Fruit fly (Drosophila melanogaster): Measurements from ENCODE around the gene CG13692.

Gene CG13692

DNA sequence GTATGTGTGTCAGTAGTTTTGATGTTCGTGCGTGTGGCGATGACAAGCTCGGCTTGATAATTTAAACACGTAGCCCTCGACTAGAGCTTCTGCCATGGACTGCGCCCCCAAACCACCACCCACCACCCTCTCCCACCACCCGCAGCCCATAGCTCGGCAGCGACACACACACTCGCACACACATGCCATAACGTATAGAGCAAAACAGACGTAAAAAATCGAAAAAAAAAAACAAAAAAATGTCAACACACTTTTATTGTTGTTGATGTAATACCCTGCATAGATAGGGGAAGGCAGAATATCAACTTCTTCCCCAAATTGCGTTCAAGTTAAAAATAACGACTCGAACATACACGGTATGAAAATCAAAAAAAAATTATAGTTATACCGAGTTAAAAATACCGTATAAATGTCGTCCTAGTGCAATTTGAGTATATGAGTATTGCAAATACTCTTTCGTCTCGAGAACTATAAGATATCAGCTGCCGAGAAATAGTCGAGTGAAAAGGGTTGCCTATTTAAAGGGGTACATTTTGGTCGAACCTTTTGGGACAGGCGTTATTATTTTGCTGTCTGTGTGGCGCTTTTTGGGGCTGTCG, 48.9 kb downstream of the CG13692 start (continued):
- TF ChIP-seq CG10543 (GFP tag; optimal IDR thresholded peaks at IDR 0.05) (peak; percentile 82), Blimp-1 (GFP tag; optimal IDR thresholded peaks at IDR 0.05) (peak; percentile 64), ase (GFP tag; IDR thresholded peaks at IDR 0.05) (peak; percentile 78), vvl (GFP tag; IDR thresholded peaks at IDR 0.05) (peak; percentile 61), CG14860 (GFP tag; IDR thresholded peaks at IDR 0.05; ENCODE audit: partially characterized antibody) (no peak), Mrtf (GFP tag; IDR thresholded peaks at IDR 0.05) (peak; percentile 44; the same call in 1 of the 3 replicates), CG17802 (tag; optimal IDR thresholded peaks at IDR 0.05) (no peak), NfI (GFP tag; optimal IDR thresholded peaks at IDR 0.05) (peak; percentile 71), HmgZ (tag; optimal IDR thresholded peaks at IDR 0.05) (peak; percentile 46), GATAe (GFP tag; conservative IDR thresholded peaks at IDR 0.05) (peak; percentile 34; the same call in 1 of the 2 replicates), so (GFP tag; IDR thresholded peaks at IDR 0.05) (peak; percentile 67; the same call in 2 of the 3 replicates), ap (GFP tag; IDR thresholded peaks at IDR 0.05) (peak; percentile 64), CG31441 (GFP tag; IDR thresholded peaks at IDR 0.05) (peak; percentile 45), NC2β (GFP tag; optimal IDR thresholded peaks at IDR 0.05) (peak; percentile 62), CG8944 (GFP tag; optimal IDR thresholded peaks at IDR 0.05) (peak; percentile 79), cg (GFP tag; optimal IDR thresholded peaks at IDR 0.05) (peak; percentile 58), CG3726 (GFP tag; IDR thresholded peaks at IDR 0.05) (peak; percentile 71; the same call in 2 of the 3 replicates), Doc3 (GFP tag; IDR thresholded peaks at IDR 0.05; ENCODE audit: partially characterized antibody) (no peak), ssp (GFP tag; IDR thresholded peaks at IDR 0.05) (peak; percentile 51), Ravus (GFP tag; IDR thresholded peaks at IDR 0.05) (no peak; the same call in 1 of the 2 replicates), corto (GFP tag; optimal IDR thresholded peaks at IDR 0.05) (peak; percentile 53), grau (tag; optimal IDR thresholded peaks at IDR 0.05) (peak; percentile 69), ken (GFP tag; IDR thresholded peaks at IDR 0.05) (peak; percentile 64; the same call in 2 of the 3 replicates), CG9932 (GFP tag; IDR thresholded peaks at IDR 0.05) (peak; percentile 54), CG11695 (GFP tag; IDR thresholded peaks at IDR 0.05) (peak; percentile 82), yki (optimal IDR thresholded peaks at IDR 0.05) (no peak), BtbVII (GFP tag; optimal IDR thresholded peaks at IDR 0.05) (peak; percentile 14), Nf-YB (GFP tag; optimal IDR thresholded peaks at IDR 0.05) (peak; percentile 21), eve (GFP tag; optimal IDR thresholded peaks at IDR 0.05) (peak in 1 of 2 experiments; percentile 91), CG7745 (tag; optimal IDR thresholded peaks at IDR 0.05) (no peak), gce (GFP tag; IDR thresholded peaks at IDR 0.05) (0 out of 3 replicates have a peak, but pooled peaks have one; percentile 35), CG6654 (GFP tag; optimal IDR thresholded peaks at IDR 0.05) (peak; percentile 56), dpn (GFP tag; optimal IDR thresholded peaks at IDR 0.05) (peak; percentile 80 to 82), vfl (GFP tag; optimal IDR thresholded peaks at IDR 0.05) (peak; percentile 77), CG1024 (GFP tag; IDR thresholded peaks at IDR 0.05) (no peak), CG14014 (GFP tag; IDR thresholded peaks at IDR 0.05) (peak; percentile 63; the same call in 1 of the 2 replicates), disco-r (GFP tag; optimal IDR thresholded peaks at IDR 0.05) (peak; percentile 81), PHDP (tag; optimal IDR thresholded peaks at IDR 0.05) (peak; percentile 83), Xrp1 (GFP tag; IDR thresholded peaks at IDR 0.05) (peak; percentile 76), Doc2 (GFP tag; IDR thresholded peaks at IDR 0.05) (no peak), Hmr (GFP tag; optimal IDR thresholded peaks at IDR 0.05) (peak; percentile 78), Bdp1 (GFP tag; optimal IDR thresholded peaks at IDR 0.05) (peak; percentile 74), CG4617 (GFP tag; optimal IDR thresholded peaks at IDR 0.05; ENCODE audit: borderline replicate concordance) (peak; percentile 17), NFAT (GFP tag; IDR thresholded peaks at IDR 0.05) (no peak), Side (GFP tag; optimal IDR thresholded peaks at IDR 0.05) (peak; percentile 79), fd64A (GFP tag; optimal IDR thresholded peaks at IDR 0.05) (no peak), CG17912 (GFP tag; optimal IDR thresholded peaks at IDR 0.05) (no peak), wor (GFP tag; IDR thresholded peaks at IDR 0.05) (peak; percentile 54; the same call in 1 of the 2 replicates), CG11696 (GFP tag; IDR thresholded peaks at IDR 0.05) (peak; percentile 60), ems (GFP tag; optimal IDR thresholded peaks at IDR 0.05) (peak; percentile 82)

All from whole organism, embryonic.